Worm (Caenorhabditis elegans): Measurements from ENCODE around the gene lis-1.

ce11 chrIII:13328911-13329310 is 47.6 kb downstream of the lis-1 start:
- TF ChIP-seq flt-1 (GFP tag; IDR thresholded peaks at IDR 0.05) (no peak), scrt-1 (GFP tag; IDR thresholded peaks at IDR 0.05) (no peak)
